Worm (Caenorhabditis elegans) whole organism, L4/young adult: ENCODE measurements around the gene ost-1.
A peak's percentile ranks its signal among the peaks of the same experiment; 100 is the strongest.

Experiments
- W03F9.2 ChIP-seq: fragments of 150-350 bp; optimal IDR thresholded peaks from 2 replicates; lab custom pipeline; 2014; ENCODE audit warnings: missing biosample characterization, missing genetic modification characterization
- dao-5 ChIP-seq: sonication (generic microtip); optimal IDR thresholded peaks from 2 replicates; lab custom pipeline; 2016; ENCODE audit warnings: missing genotype, missing genetic modification characterization, moderate library complexity, missing compliant biosample characterization
- him-1 ChIP-seq: sonication (generic microtip); optimal IDR thresholded peaks from 2 replicates; lab custom pipeline; 2016; ENCODE audit warnings: missing genotype, missing genetic modification reagents, missing genetic modification characterization, missing compliant biosample characterization

ost-1 gene

DNA sequence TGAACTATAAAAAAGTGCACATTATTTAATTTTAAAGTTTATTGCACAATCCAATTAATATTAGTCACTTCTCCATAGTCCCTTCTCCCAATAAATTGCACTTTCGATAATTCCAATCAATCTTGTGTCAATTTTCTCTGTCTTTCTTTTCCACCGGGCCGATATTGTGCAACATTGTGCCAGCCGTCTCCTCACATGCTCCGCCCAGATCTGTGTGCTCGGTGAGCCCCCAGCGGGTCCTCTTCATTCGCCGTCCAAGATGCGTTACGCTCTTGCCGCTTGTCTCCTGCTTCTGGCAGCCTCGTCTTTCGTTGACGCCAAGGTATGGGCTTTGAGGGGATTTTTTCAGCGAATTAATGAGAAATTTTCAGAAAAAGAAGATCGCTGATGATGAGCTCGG lies at the start of gene ost-1:
ost-1 (plus strand) TSS at position 207 of the 400 bp plus-strand sequence.
- TF ChIP-seq dao-5 (tag; lab: Kevin White, UChicago) (no peak), him-1 (tag; lab: Kevin White, UChicago) (no peak), W03F9.2 (tag; lab: Kevin White, UChicago) (no peak)

DNA sequence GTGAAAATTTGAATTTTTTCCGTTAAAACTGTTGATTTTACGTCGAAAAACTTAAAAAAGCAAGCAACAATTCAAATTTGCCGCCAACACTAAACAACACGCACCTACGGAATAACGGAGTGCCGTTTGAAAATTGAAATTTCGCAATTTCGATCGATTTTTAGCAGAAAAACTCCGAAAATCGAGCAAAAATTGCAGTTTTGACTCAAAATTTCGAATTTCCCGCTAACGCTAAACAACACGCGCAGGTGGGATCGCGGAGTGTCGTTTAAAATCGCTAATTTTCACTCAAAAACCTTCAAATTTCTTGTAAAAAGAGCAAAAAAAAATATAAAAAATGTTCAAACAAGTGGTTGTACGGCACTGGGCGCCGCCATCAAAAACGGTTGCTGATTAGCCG lies 48.7 kb upstream of the ost-1 start:
- TF ChIP-seq dao-5 (tag; lab: Kevin White, UChicago) (no peak), him-1 (tag; lab: Kevin White, UChicago) (no peak), W03F9.2 (tag; lab: Kevin White, UChicago) (no peak)

DNA sequence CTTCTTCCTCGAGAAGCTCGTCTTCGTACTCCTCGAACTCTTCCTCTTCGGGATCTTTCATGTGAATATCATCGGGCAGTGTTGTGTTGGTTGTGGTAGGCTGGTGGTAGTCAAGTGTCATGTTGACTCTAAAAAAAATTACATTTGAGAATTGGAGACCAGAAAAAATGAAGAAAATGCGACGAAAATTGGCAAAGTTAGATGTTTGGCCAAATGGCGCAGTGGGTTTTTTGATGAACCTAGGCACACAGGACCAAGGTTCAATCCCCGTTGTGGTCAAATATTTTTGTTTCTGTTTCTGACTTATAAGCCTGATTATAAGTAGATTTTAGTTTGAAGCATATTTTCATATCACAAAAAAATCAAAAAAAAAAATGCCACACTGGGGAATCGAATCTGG lies 44.1 kb upstream of the ost-1 start:
- TF ChIP-seq dao-5 (tag; lab: Kevin White, UChicago) = no peak
- TF ChIP-seq him-1 (tag; lab: Kevin White, UChicago) = no peak
- no peak for TF ChIP-seq W03F9.2 (tag; lab: Kevin White, UChicago)

DNA sequence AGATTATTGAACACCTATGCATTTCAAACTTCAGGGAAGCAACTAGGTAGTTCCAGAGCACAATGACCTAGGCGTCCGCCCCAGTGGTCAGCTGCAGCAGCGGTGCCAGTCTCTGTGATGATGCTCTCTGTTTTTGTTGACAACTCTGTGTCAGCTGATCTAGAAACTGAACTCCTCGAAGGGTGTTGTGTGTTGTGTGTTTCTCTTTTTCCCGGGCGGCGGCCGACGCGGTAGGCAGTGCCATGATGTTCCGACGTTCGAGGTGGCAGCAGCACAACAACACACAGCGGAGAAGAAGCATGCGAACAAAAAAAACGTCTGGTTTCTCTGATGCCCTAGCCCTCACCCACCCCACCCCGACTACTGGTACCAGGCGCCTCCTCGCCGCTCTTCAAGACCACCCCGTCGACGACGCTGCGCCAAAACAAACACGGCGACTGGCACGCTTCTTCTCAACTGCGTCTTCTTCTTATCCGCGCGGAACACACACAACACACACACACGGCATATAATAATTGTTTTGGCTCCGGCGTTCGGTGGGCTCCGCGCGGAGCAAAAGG lies 42.8 kb upstream of the ost-1 start:
- TF ChIP-seq him-1 (tag; lab: Kevin White, UChicago) = no peak
- no peak for TF ChIP-seq dao-5 (tag; lab: Kevin White, UChicago)
- no peak for TF ChIP-seq W03F9.2 (tag; lab: Kevin White, UChicago)

DNA sequence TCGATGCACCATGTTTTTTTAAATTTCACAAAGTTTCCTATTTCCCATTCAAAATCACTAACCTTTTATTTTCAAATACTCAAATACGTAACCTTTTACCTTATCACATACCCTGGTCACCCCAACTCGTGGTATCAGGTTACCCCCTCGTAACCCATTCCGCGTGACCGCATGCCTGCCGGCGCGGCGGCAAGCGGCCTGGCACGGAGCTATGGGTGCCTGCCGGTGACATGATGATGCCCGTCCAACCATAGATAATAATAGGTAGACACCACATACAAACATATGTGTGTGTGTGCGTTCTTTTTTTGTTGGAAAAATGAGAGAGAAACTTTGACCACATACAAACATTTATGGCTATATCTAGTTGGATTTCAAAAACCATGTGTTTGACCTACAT lies 41.6 kb upstream of the ost-1 start:
- TF ChIP-seq him-1 (tag; lab: Kevin White, UChicago) = no peak
- no peak for TF ChIP-seq W03F9.2 (tag; lab: Kevin White, UChicago)
- no peak for TF ChIP-seq dao-5 (tag; lab: Kevin White, UChicago)

DNA sequence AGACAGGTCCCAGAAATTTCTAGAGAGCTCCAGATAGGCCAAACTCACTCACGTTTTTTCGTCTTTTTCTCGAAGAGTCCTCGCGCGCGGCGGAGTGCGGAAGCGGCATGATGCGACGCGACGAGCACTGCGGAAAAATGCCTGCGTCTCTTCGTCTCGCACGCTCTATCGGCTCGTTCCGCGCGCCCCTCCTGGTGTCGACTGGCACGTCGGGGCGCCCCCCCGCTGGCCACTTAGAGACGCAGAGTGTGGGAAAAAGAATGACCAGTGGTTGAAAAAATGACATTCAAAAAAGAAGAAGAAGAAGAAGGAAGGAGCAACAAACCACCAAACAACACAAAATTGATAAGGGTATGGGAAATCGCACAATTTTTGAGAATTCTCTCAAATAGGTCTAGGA lies 39.8 kb upstream of the ost-1 start, which contains the start of gene znf-782:
znf-782 (minus strand) TSS at position 96 of the 400 bp plus-strand sequence.
- TF ChIP-seq W03F9.2 (tag; lab: Kevin White, UChicago) = no peak
- TF ChIP-seq dao-5 (tag; lab: Kevin White, UChicago) = no peak
- TF ChIP-seq him-1 (tag; lab: Kevin White, UChicago) = no peak

DNA sequence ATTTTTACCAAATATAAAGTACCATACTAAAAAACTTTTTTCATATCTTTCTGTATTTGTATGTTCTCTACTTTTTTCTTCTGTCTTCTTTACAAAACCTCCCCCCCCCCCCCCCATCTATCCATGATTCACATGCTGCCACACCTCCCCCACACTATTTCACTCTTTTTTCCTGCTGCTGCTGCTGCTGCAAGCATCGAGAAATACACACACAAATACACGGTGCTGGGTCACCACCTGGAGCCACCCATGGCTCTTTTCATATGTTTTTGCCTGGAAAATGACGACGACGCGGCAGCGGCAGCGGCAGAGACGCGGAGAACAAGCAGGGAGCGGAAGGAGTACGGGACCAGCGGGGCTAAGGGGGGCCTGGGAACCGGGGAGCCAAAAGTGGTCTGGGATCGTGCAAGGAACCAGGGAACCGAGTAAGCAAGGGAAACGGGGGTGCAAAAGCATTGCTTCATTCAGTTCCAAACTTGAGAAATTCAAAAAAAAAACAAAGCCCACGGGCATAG lies 38.4 kb upstream of the ost-1 start:
- TF ChIP-seq him-1 (tag; lab: Kevin White, UChicago) = no peak

DNA sequence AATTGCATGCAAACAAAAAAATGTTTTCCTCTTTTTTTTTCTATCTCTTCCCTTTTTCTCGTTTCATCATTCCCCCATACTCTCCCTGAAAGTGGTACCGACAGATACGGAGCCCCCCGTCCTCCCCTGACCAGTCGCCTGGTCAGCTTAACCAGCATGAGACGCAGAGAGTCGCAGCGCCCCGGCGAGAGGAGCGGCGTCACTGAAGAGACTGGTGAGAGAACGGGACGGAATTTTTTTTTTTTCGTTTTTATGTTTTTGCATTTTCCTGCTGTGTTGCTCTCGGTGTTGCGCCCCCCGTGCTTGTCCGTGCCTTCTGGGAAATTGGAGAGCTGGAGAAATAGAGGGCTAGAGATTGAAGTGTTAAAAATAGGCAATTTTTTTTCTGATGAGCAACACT lies 36.8 kb upstream of the ost-1 start:
- TF ChIP-seq him-1 (tag; lab: Kevin White, UChicago) = peak; percentile 77
- TF ChIP-seq dao-5 (tag; lab: Kevin White, UChicago) = no peak
- TF ChIP-seq W03F9.2 (tag; lab: Kevin White, UChicago) = peak; percentile 14

DNA sequence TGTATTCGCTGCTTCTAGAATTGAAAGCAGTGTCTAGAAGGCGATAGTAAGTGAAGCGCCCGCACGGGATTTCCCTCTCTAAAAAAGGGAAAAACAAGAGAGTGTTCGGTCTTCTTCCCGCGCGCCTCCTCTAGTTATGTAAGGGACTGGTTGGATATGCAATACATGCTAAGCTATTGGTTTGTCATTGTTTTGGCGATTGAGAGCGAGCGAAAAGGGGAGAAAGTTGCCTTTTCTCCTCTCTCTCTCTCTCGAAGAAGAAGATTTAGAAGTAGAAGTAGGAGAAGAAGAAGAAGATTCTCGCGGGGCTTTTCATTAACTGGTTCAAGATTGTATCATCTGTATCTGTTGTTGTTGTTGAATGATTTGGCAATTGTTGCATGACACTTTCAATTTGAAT lies 33.1 kb upstream of the ost-1 start:
- no peak for TF ChIP-seq W03F9.2 (tag; lab: Kevin White, UChicago)
- no peak for TF ChIP-seq dao-5 (tag; lab: Kevin White, UChicago)
- no peak for TF ChIP-seq him-1 (tag; lab: Kevin White, UChicago)

DNA sequence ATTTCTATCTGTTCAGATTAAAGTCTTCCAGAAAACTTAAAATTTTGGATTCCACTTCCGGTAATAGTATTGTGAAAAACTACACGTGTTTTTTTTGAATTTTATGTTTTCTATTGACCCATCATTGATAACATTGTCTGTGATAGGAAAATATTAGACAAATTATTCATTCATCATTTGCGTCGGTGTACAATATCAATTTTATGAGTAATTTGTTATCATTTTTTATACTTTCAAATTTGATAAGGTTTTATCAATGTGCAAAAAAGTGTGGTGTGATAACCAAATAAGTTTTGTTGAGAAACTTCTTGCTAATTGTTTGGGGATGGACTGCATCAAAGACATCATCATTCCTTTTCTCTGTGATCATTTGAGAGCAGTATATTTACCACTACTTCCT lies 31.7 kb upstream of the ost-1 start:
- TF ChIP-seq him-1 (tag; lab: Kevin White, UChicago) (no peak), dao-5 (tag; lab: Kevin White, UChicago) (no peak), W03F9.2 (tag; lab: Kevin White, UChicago) (no peak)

DNA sequence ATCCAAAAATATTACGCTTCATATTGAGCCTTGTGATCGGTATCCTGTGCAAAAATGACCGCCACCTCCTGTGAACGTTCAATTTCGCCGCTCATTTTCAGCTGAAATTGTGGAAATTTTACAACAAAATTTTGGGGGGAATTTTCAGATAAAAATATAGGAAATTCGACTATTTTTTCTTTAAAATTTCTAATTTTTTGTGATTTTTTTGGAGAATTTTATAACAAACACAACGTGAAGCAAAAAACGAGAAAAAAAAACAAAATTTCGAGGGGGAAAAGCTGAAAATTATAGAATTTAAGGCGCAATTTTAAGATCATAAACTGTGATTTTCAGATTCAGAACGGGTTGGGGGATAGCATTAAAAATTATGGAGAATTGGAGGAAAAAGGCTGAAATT lies 20.3 kb upstream of the ost-1 start, which contains the start of gene csn-4:
csn-4 (minus strand) TSS at position 101 of the 400 bp plus-strand sequence.
- TF ChIP-seq W03F9.2 (tag; lab: Kevin White, UChicago) (no peak), dao-5 (tag; lab: Kevin White, UChicago) (no peak), him-1 (tag; lab: Kevin White, UChicago) (no peak)

DNA sequence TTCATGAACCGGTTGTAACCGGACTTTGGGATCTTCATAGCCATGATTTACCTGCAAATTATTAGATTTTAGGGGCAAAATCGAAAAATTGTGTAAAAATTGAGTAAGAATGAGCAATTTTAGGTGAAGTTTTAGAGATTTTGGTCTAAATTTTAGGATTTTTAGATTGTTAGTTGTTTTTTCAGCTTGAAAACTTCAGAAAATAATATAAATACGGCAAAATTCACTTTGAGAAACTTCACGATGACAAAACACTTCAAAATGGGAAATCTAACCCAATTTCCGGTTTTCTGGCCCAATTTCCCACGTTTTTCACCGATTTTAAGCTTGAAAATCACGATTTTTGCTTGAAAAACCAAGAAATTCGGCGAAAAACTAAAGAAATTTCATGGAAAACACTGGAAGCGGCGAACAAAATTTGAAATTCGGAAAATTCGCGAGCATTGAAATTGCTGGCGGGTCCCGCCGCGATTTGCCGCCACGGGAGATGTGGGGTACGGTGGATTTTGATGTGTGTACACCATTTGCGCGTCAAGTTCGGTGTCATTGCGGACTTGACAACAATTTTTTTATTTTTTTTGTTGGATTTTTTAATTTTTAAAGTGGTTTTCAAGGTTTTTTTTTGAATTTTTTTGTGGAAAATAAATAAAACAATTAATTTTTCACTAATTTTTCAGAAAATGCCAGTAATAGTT lies 13.2 kb upstream of the ost-1 start, which contains the start of the genes cct-8 and Y55F3AR.2:
cct-8 (minus strand) TSS at position 51 of the 695 bp plus-strand sequence.
Y55F3AR.2 (plus strand) TSS at position 672 of the 695 bp plus-strand sequence.
- peak; percentile 97 for TF ChIP-seq W03F9.2 (tag; lab: Kevin White, UChicago)
- no peak for TF ChIP-seq dao-5 (tag; lab: Kevin White, UChicago)
- peak; percentile 94 for TF ChIP-seq him-1 (tag; lab: Kevin White, UChicago)

DNA sequence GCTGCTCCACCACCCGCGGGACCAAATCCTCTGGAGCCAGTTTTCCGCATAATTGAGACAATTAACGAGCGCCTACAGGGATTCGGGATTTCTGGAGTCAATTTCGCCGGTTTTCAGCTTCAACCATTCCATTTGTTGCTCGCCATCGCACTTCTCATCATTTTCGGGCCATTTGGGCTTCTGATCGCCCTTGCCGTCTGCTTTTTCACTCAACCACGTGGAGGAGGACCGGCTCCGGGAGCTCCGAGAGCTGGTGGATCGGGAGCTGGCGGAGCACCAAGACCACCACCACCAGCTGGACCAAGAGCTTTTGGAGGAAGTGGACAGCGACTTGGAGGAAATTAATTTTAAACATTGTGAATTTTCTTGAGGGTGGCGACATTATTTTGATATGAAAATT lies 11.0 kb upstream of the ost-1 start:
- TF ChIP-seq dao-5 (tag; lab: Kevin White, UChicago) (no peak), him-1 (tag; lab: Kevin White, UChicago) (no peak), W03F9.2 (tag; lab: Kevin White, UChicago) (no peak)
